ENCODE assay signal across 5 fruit fly cellular contexts in genomic region chr2L:1502459-1503101, dm6.
TF ChIP-seq lines count a peak whose summit lies in the region.

Gene CG7420 (minus strand): TSS chr2L:1502904.

- no peak for TF ChIP-seq CTCF in whole organism, embryonic (GFP tag; optimal IDR thresholded peaks at IDR 0.05; lab: Kevin White, UChicago)

TF ChIP-seq in whole organism, adult, 20 proteins besides CTCF, POLR2A, EP300 and RAD21:
- TF ChIP-seq Hr96 (GFP tag; optimal IDR thresholded peaks at IDR 0.05; lab: Kevin White, UChicago) (no peak), Mnt (GFP tag; optimal IDR thresholded peaks at IDR 0.05; lab: Kevin White, UChicago) (peak; percentile 17), tj (GFP tag; optimal IDR thresholded peaks at IDR 0.05; lab: Kevin White, UChicago) (no peak), cnc (optimal IDR thresholded peaks at IDR 0.05; lab: Kevin White, UChicago) (no peak), bab1 (GFP tag; optimal IDR thresholded peaks at IDR 0.05; lab: Kevin White, UChicago) (peak; percentile 2), CG12768 (GFP tag; optimal IDR thresholded peaks at IDR 0.05; lab: Kevin White, UChicago) (no peak), pad (GFP tag; optimal IDR thresholded peaks at IDR 0.05; lab: Kevin White, UChicago) (no peak), Clk (GFP tag; optimal IDR thresholded peaks at IDR 0.05; lab: Kevin White, UChicago) (no peak), ovo (GFP tag; optimal IDR thresholded peaks at IDR 0.05; lab: Kevin White, UChicago) (no peak), Crg-1 (GFP tag; optimal IDR thresholded peaks at IDR 0.05; lab: Kevin White, UChicago) (no peak), CG14711 (tag; optimal IDR thresholded peaks at IDR 0.05; lab: Kevin White, UChicago) (no peak), CG7045 (GFP tag; optimal IDR thresholded peaks at IDR 0.05; lab: Kevin White, UChicago) (no peak)
TF ChIP-seq in whole organism, adult: peak in this region for 2.

TF ChIP-seq in whole organism, embryonic, 481 proteins besides CTCF, POLR2A, EP300 and RAD21 (continues in another document):
- TF ChIP-seq pzg (GFP tag; optimal IDR thresholded peaks at IDR 0.05; lab: Kevin White, UChicago) (peak; percentile 23), Dp (GFP tag; optimal IDR thresholded peaks at IDR 0.05; lab: Kevin White, UChicago) (peak; percentile 77), HLH54F (GFP tag; optimal IDR thresholded peaks at IDR 0.05; lab: Kevin White, UChicago) (no peak), CG2116 (GFP tag; optimal IDR thresholded peaks at IDR 0.05; lab: Kevin White, UChicago) (peak; percentile 49), Ets97D (GFP tag; optimal IDR thresholded peaks at IDR 0.05; lab: Kevin White, UChicago) (peak; percentile 11), CG10267 (tag; optimal IDR thresholded peaks at IDR 0.05; lab: Kevin White, UChicago) (peak; percentile 28), D (optimal IDR thresholded peaks at IDR 0.05; lab: Kevin White, UChicago) (peak; percentile 24), D (GFP tag; optimal IDR thresholded peaks at IDR 0.05; lab: Kevin White, UChicago) (no peak), twi (tag; optimal IDR thresholded peaks at IDR 0.05; lab: Kevin White, UChicago) (peak; percentile 26), E2f2 (GFP tag; IDR thresholded peaks at IDR 0.05; lab: Robert Waterston, UW) (peak; percentile 82), Bgb (GFP tag; IDR thresholded peaks at IDR 0.05; lab: Robert Waterston, UW; ENCODE audit: partially characterized antibody) (peak; percentile 8; the same call in 1 of the 2 replicates), stwl (tag; optimal IDR thresholded peaks at IDR 0.05; lab: Kevin White, UChicago) (peak; percentile 47), z (GFP tag; IDR thresholded peaks at IDR 0.05; lab: Robert Waterston, UW) (no peak), kah (GFP tag; optimal IDR thresholded peaks at IDR 0.05; lab: Kevin White, UChicago) (peak; percentile 11), CG11504 (tag; optimal IDR thresholded peaks at IDR 0.05; lab: Kevin White, UChicago) (peak; percentile 14), CG34422 (GFP tag; IDR thresholded peaks at IDR 0.05; lab: Robert Waterston, UW) (peak; percentile 50; the same call in 1 of the 3 replicates), chn (GFP tag; optimal IDR thresholded peaks at IDR 0.05; lab: Kevin White, UChicago) (no peak), CG13287 (GFP tag; IDR thresholded peaks at IDR 0.05; lab: Robert Waterston, UW; ENCODE audit: partially characterized antibody) (peak; percentile 24; the same call in 1 of the 2 replicates)

TF ChIP-seq in whole organism, prepupa, 60 proteins besides CTCF, POLR2A, EP300 and RAD21:
- TF ChIP-seq fkh (GFP tag; optimal IDR thresholded peaks at IDR 0.05; lab: Kevin White, UChicago) (peak; percentile 90), dac (GFP tag; optimal IDR thresholded peaks at IDR 0.05; lab: Kevin White, UChicago) (no peak)
TF ChIP-seq in whole organism, prepupa: peak in this region for 1.

TF ChIP-seq in whole organism, pupa, 21 proteins besides CTCF, POLR2A, EP300 and RAD21:
- TF ChIP-seq CG12605 (GFP tag; IDR thresholded peaks at IDR 0.05; lab: Robert Waterston, UW) (0 out of 2 replicates have a peak, but pooled peaks have one; percentile 35), Pif1B (GFP tag; optimal IDR thresholded peaks at IDR 0.05; lab: Kevin White, UChicago) (no peak)

TF ChIP-seq in whole organism, wandering third instar larva, 38 proteins besides CTCF, POLR2A, EP300 and RAD21:
- TF ChIP-seq Rel (GFP tag; optimal IDR thresholded peaks at IDR 0.05; lab: Kevin White, UChicago) (no peak), Rel (tag; optimal IDR thresholded peaks at IDR 0.05; lab: Kevin White, UChicago) (peak; percentile 64), OdsH (GFP tag; optimal IDR thresholded peaks at IDR 0.05; lab: Kevin White, UChicago) (no peak), rgr (GFP tag; optimal IDR thresholded peaks at IDR 0.05; lab: Kevin White, UChicago) (no peak), lola (GFP tag; optimal IDR thresholded peaks at IDR 0.05; lab: Kevin White, UChicago) (no peak)
